ENCODE assay signal across 1 fruit fly cellular context in the genomic region with DNA sequence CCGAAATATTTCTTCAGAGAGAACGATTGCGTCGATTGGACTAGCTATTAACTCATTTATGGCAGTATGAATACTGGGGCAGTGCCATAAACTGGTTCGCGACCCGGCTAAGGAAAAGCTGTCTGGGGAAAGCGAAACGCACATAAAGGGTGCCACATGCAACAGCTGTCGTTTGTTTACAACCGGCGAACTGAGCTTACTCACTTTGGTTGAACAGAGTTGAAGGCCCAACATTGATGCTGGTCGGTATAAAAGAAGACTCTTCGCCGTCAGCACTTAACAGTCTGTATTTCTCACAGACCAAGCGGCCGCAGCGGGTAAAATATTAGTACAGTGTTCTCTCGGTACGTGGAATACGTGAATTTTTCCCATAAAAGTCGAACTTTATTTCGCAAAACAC.
TF ChIP-seq lines count a peak whose summit lies in the region.

No protein-coding gene starts in this region.

TF ChIP-seq in whole organism, embryonic, 481 proteins besides CTCF, POLR2A, EP300 and RAD21 (continued from another document):
- TF ChIP-seq CG17385 (GFP tag; optimal IDR thresholded peaks at IDR 0.05; lab: Kevin White, UChicago) (no peak), tll (GFP tag; optimal IDR thresholded peaks at IDR 0.05; lab: Kevin White, UChicago) (no peak), Vsx1 (GFP tag; optimal IDR thresholded peaks at IDR 0.05; lab: Kevin White, UChicago) (no peak), CG17568 (GFP tag; optimal IDR thresholded peaks at IDR 0.05; lab: Kevin White, UChicago) (no peak), CG9609 (GFP tag; optimal IDR thresholded peaks at IDR 0.05; lab: Kevin White, UChicago) (no peak), CG1832 (GFP tag; optimal IDR thresholded peaks at IDR 0.05; lab: Kevin White, UChicago) (no peak), odd (GFP tag; optimal IDR thresholded peaks at IDR 0.05; lab: Kevin White, UChicago) (no peak), Doc3 (GFP tag; IDR thresholded peaks at IDR 0.05; lab: Robert Waterston, UW; ENCODE audit: partially characterized antibody) (no peak), Sox102F (GFP tag; optimal IDR thresholded peaks at IDR 0.05; lab: Kevin White, UChicago) (peak; percentile 19), trh (GFP tag; optimal IDR thresholded peaks at IDR 0.05; lab: Kevin White, UChicago) (no peak), lab (GFP tag; optimal IDR thresholded peaks at IDR 0.05; lab: Kevin White, UChicago) (peak; percentile 40), dan (GFP tag; IDR thresholded peaks at IDR 0.05; lab: Robert Waterston, UW) (no peak), pb (GFP tag; optimal IDR thresholded peaks at IDR 0.05; lab: Kevin White, UChicago) (no peak), Sin3A (optimal IDR thresholded peaks at IDR 0.05; lab: Kevin White, UChicago) (no peak), Deaf1 (tag; optimal IDR thresholded peaks at IDR 0.05; lab: Kevin White, UChicago) (no peak), E2f2 (GFP tag; IDR thresholded peaks at IDR 0.05; lab: Robert Waterston, UW) (no peak), Lpt (GFP tag; optimal IDR thresholded peaks at IDR 0.05; lab: Kevin White, UChicago) (no peak)
